Worm (Caenorhabditis elegans) whole organism, L2 larva: ENCODE data around the gene dhs-24.
"Not testable (repeated sequence)": the region's sequence is repeated elsewhere in the genome, so short reads cannot be mapped to it uniquely, and the experiment has no call there.

Experiments
- F13H6.1 ChIP-seq: sonication (generic microtip); optimal IDR thresholded peaks from 2 replicates; lab custom pipeline; 2016; ENCODE audit warnings: missing genetic modification characterization, missing compliant biosample characterization
- ZK546.5 ChIP-seq: sonication (generic microtip); optimal IDR thresholded peaks from 2 replicates; lab custom pipeline; 2017; ENCODE audit warnings: missing biosample characterization, missing genetic modification characterization
- ceh-82 ChIP-seq: fragments of 150-350 bp; optimal IDR thresholded peaks from 2 replicates; lab custom pipeline; 2014; ENCODE audit warnings: missing biosample characterization, missing genetic modification characterization
- dmd-4 ChIP-seq: sonication (generic microtip); optimal IDR thresholded peaks from 2 replicates; lab custom pipeline; 2017; ENCODE audit warnings: missing biosample characterization, missing genetic modification characterization
- elt-3 ChIP-seq: sonication (generic microtip); optimal IDR thresholded peaks from 2 replicates; lab custom pipeline; 2017; ENCODE audit warnings: missing biosample characterization, missing genetic modification characterization
- fos-1 ChIP-seq: fragments of 150-350 bp; optimal IDR thresholded peaks from 2 replicates; lab custom pipeline; 2014; ENCODE audit warnings: missing biosample characterization, missing genetic modification characterization
- lin-13 ChIP-seq: fragments of 150-350 bp; optimal IDR thresholded peaks from 2 replicates; lab custom pipeline; 2014; ENCODE audit warnings: missing biosample characterization, missing genetic modification reagents, missing genetic modification characterization
- lin-39 ChIP-seq: fragments of 150-350 bp; optimal IDR thresholded peaks from 2 replicates; lab custom pipeline; 2014; ENCODE audit warnings: missing biosample characterization, missing genetic modification reagents, missing genetic modification characterization
- nhr-10 ChIP-seq: sonication (generic microtip); optimal IDR thresholded peaks from 2 replicates; lab custom pipeline; 2017; ENCODE audit warnings: missing biosample characterization, missing genetic modification characterization
- nhr-6 ChIP-seq: fragments of 150-350 bp; optimal IDR thresholded peaks from 2 replicates; lab custom pipeline; 2014; ENCODE audit warnings: missing biosample characterization, missing genetic modification characterization
- snpc-4 ChIP-seq: fragments of 150-350 bp; optimal IDR thresholded peaks from 2 replicates; lab custom pipeline; 2014; ENCODE audit warnings: missing biosample characterization, missing genetic modification characterization
- ztf-11 ChIP-seq: sonication (generic microtip); optimal IDR thresholded peaks from 2 replicates; lab custom pipeline; 2017; ENCODE audit warnings: missing biosample characterization, missing genetic modification characterization

- not testable (repeated sequence) for TF ChIP-seq ZK546.5; lin-13 (GFP tag; lab: Kevin White, UChicago); lin-39 (tag; lab: Kevin White, UChicago); nhr-6 (tag; lab: Kevin White, UChicago); nhr-10 (tag; lab: Kevin White, UChicago); elt-3 (tag; lab: Kevin White, UChicago); snpc-4 (tag; lab: Kevin White, UChicago); ztf-11; fos-1 (tag; lab: Kevin White, UChicago); dmd-4 (tag; lab: Kevin White, UChicago); ceh-82 (tag; lab: Kevin White, UChicago); F13H6.1 (tag; lab: Kevin White, UChicago)
Measured at ce11 chrV:19949721-19950120, 3.3 kb upstream of the dhs-24 start, which contains the start of gene Y60A3A.8.
